Fruit fly (Drosophila melanogaster) whole organism: ENCODE data around the gene CG17375.

Experiments
- CG8478 ChIP-seq: fragments of >200 bp; optimal IDR thresholded peaks from 2 replicates; lab custom pipeline; 2018; ENCODE audit warnings: inconsistent platforms
- Dll ChIP-seq: fragments of >200 bp; optimal IDR thresholded peaks from 2 replicates; lab custom pipeline; 2017
- EcR ChIP-seq, 2 experiments: fragments of >200 bp; optimal IDR thresholded peaks; 2 replicates each; lab custom pipeline; 2017; ENCODE audit warnings: missing biosample characterization in 2 of 2, missing genetic modification characterization in 2 of 2, missing genetic modification reagents in 2 of 2
- pan ChIP-seq: fragments of >200 bp; optimal IDR thresholded peaks from 2 replicates; lab custom pipeline; 2017
- psq ChIP-seq: fragments of >200 bp; optimal IDR thresholded peaks from 2 replicates; lab custom pipeline; 2017
- usp ChIP-seq: fragments of >200 bp; optimal IDR thresholded peaks from 2 replicates; lab custom pipeline; 2017; ENCODE audit warnings: missing biosample characterization, missing genetic modification characterization, mixed read lengths

The CG17375 gene

DNA sequence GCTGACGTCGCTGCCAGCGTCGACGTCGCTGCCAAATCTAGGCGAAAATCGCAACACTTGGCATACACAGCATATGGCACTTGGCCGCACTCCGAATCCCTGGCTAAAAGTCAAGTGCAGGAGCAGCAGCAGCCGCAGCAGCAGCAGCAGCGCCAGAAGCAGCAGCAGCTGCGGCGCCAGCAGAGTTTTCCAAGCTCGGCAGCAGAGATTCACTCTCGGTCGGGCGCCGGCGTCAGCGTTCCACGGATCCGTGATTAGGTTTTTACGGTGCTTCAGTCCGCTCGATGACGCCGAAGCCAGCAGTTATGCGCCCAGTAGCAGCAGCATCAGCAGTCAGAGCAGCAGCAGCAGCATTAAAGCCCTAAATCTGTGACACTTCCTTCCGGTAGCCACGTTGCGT is 16.5 kb upstream of the CG17375 start:
- TF ChIP-seq psq, result no peak
- no peak for TF ChIP-seq usp (GFP tag; lab: Kevin White, UChicago)
- TF ChIP-seq EcR (GFP tag; optimal IDR thresholded peaks at IDR 0.05; lab: Kevin White, UChicago), result no peak
- TF ChIP-seq Dll (lab: Kevin White, UChicago), result no peak
- no peak for TF ChIP-seq CG8478 (lab: Kevin White, UChicago)
- TF ChIP-seq pan (lab: Kevin White, UChicago), result no peak

DNA sequence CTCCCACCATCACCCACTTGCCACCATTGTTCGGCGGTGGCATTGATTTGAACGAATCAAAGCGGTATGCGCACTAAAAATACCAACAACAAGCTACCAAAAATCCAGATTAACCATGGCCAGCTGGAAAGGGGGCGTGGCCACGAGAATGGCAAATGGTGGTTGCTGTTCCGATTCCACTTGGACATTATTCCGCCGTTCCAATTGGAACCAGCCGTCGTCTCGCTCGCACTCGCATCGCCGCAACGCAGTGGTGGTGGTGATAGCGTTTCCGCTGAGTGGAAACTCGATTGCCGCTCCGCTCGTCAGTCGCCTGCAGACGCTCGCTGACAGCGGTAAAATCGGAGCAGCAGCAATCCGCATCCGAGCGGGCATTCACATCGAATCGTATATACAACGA is 16.0 kb upstream of the CG17375 start, which contains the start of gene sens-2:
Gene sens-2 (plus strand): TSS at position 304 of the 400 bp plus-strand sequence.
- no peak for TF ChIP-seq pan (lab: Kevin White, UChicago)
- no peak for TF ChIP-seq Dll (lab: Kevin White, UChicago)
- TF ChIP-seq EcR (GFP tag; optimal IDR thresholded peaks at IDR 0.05; lab: Kevin White, UChicago), result no peak
- no peak for TF ChIP-seq usp (GFP tag; lab: Kevin White, UChicago)
- TF ChIP-seq psq, result no peak
- no peak for TF ChIP-seq CG8478 (lab: Kevin White, UChicago)

dm6 chr2L:6819230-6820049 is 13.8 kb upstream of the CG17375 start:
- TF ChIP-seq CG8478 (lab: Kevin White, UChicago) (no peak), usp (GFP tag; lab: Kevin White, UChicago) (no peak), EcR (GFP tag; optimal IDR thresholded peaks at IDR 0.05; lab: Kevin White, UChicago) (no peak), psq (no peak), pan (lab: Kevin White, UChicago) (no peak), Dll (lab: Kevin White, UChicago) (no peak)

DNA sequence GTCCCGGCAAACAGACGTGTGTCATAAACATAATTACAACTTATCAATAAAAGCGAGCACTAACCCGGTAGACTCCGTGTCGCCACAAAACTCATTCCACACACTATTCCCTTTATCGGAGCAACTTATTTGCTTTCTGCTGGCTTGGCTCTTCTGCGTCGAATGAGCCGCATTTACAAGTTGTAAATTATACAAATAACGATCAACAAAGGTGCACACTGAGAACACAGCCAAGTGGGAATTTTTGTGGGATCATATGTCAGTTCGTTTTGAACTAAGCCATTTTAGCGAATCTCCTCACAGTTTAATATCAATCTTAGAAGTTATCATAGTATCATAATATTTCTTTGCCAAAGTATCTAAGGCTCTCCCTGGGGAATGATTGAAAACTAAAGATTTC is 12.8 kb upstream of the CG17375 start:
- TF ChIP-seq usp (GFP tag; lab: Kevin White, UChicago) (no peak), Dll (lab: Kevin White, UChicago) (no peak), pan (lab: Kevin White, UChicago) (no peak), CG8478 (lab: Kevin White, UChicago) (no peak), EcR (GFP tag; optimal IDR thresholded peaks at IDR 0.05; lab: Kevin White, UChicago) (no peak), psq (no peak)

DNA sequence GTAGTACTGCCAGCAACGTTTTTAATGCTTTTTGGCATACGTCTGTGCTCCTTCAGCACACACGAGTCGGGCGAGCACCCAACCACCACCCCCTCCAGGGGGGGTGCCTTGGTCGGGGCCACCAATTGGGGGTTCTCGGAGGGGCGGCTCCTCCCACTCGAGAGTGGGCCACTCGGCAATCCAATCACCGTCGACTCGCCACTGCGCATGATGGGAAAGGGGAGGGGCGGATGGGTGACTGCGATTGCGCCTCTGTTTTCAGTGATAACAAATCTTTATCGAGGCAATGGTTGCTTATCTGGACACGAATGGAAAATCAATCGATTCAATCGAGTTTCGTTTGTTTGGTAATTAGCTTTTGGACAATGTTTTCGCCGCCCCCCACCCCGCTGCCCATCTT is 11.9 kb upstream of the CG17375 start:
- no peak for TF ChIP-seq psq
- TF ChIP-seq EcR (GFP tag; optimal IDR thresholded peaks at IDR 0.05; lab: Kevin White, UChicago), result no peak
- no peak for TF ChIP-seq Dll (lab: Kevin White, UChicago)
- no peak for TF ChIP-seq usp (GFP tag; lab: Kevin White, UChicago)
- TF ChIP-seq pan (lab: Kevin White, UChicago), result no peak
- no peak for TF ChIP-seq CG8478 (lab: Kevin White, UChicago)

DNA sequence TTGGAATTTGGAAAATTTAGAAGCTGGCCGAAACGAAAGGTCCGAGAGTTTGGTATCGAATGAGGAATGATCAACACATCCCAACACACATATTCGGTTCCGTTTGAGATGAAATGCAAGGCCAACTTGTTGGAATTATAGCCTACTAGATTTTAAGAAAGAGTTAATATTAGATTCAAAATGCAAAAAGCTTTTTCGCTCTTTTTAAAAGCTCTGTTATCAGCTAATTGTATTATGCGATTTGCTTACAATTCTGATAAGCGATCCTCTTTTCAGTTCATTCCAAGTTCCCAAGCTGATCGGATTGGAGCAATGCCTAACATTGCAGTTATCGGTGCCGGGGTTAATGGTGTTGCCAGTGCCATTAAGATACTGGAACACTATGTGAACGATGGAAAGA is 2.9 kb downstream of the CG17375 start, which contains the start of the genes CG17377 and Daao2:
Gene CG17377 (minus strand): TSS at position 101 of the 400 bp plus-strand sequence.
Gene Daao2 (plus strand): TSS at position 272 of the 400 bp plus-strand sequence.
- TF ChIP-seq CG8478 (lab: Kevin White, UChicago), result no peak
- TF ChIP-seq EcR (GFP tag; optimal IDR thresholded peaks at IDR 0.05; lab: Kevin White, UChicago), result no peak
- TF ChIP-seq psq, result no peak
- TF ChIP-seq Dll (lab: Kevin White, UChicago), result no peak
- no peak for TF ChIP-seq pan (lab: Kevin White, UChicago)
- TF ChIP-seq usp (GFP tag; lab: Kevin White, UChicago), result no peak

DNA sequence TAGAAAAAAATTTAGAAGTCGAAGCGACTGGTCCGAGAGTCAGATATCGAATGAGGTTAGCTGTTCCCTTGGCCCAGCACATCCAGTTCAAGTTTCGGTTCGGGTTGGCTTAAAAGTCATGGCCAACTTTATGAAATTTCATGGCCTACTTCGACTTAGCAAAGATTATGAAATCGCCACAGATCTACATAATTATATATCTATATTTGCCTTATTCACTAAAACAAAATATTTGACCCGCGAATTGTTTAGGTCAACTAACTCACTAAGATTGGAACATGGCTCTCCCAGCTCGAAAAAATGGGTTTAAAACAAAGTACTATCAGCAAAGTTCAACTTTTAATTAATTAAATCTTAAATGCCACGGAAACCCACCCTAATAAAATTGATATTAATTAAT is 4.8 kb downstream of the CG17375 start, which contains the start of gene CG17376:
Gene CG17376 (minus strand): TSS at position 101 of the 400 bp plus-strand sequence.
- TF ChIP-seq psq, result no peak
- no peak for TF ChIP-seq pan (lab: Kevin White, UChicago)
- TF ChIP-seq EcR (GFP tag; optimal IDR thresholded peaks at IDR 0.05; lab: Kevin White, UChicago), result no peak
- no peak for TF ChIP-seq Dll (lab: Kevin White, UChicago)

dm6 chr2L:6799551-6799950 is 6.0 kb downstream of the CG17375 start:
- TF ChIP-seq Dll (lab: Kevin White, UChicago), result no peak
- no peak for TF ChIP-seq CG8478 (lab: Kevin White, UChicago)
- TF ChIP-seq EcR (GFP tag; optimal IDR thresholded peaks at IDR 0.05; lab: Kevin White, UChicago), result no peak
- TF ChIP-seq usp (GFP tag; lab: Kevin White, UChicago), result no peak
- TF ChIP-seq pan (lab: Kevin White, UChicago), result no peak
- TF ChIP-seq psq, result no peak

DNA sequence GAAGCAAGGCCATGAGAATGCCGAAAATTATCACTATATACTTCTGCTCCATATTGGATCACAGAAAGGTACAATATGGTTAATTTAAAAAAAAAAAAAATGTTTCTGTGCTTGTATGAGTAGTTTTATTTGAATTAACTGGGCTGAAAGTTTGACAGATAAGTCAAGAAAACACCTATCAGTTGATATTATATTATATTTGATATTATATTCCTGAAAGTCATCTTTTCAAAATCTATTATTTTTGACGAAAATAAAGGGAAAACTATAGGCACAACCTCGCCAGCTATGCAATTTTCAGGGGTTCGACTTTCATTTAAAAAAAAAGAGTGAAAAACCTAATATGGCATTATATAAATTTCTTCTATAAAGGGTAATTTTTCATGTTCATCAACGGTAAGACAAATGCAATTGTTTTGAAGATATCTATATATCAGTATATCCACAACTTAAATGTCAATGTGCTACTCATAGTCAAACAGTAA is 6.8 kb downstream of the CG17375 start, which contains the start of the genes nrv2 and CG43610:
Gene nrv2 (minus strand): TSS at position 101 of the 485 bp plus-strand sequence.
Gene CG43610 (plus strand): TSS at position 435 of the 485 bp plus-strand sequence.
- no peak for TF ChIP-seq pan (lab: Kevin White, UChicago)
- TF ChIP-seq psq, result no peak
- no peak for TF ChIP-seq Dll (lab: Kevin White, UChicago)
- TF ChIP-seq CG8478 (lab: Kevin White, UChicago), result no peak
- TF ChIP-seq usp (GFP tag; lab: Kevin White, UChicago), result no peak
- TF ChIP-seq EcR (GFP tag; optimal IDR thresholded peaks at IDR 0.05; lab: Kevin White, UChicago), result no peak

- TF ChIP-seq EcR (GFP tag; optimal IDR thresholded peaks at IDR 0.05; lab: Kevin White, UChicago) (no peak), psq (no peak), CG8478 (lab: Kevin White, UChicago) (no peak), pan (lab: Kevin White, UChicago) (no peak), Dll (lab: Kevin White, UChicago) (no peak), usp (GFP tag; lab: Kevin White, UChicago) (no peak)
Observed at dm6 chr2L:6797408-6797807, 8.2 kb downstream of the CG17375 start.

- TF ChIP-seq EcR (GFP tag; optimal IDR thresholded peaks at IDR 0.05; lab: Kevin White, UChicago), result no peak
- TF ChIP-seq CG8478 (lab: Kevin White, UChicago), result no peak
- TF ChIP-seq psq, result no peak
- no peak for TF ChIP-seq usp (GFP tag; lab: Kevin White, UChicago)
- no peak for TF ChIP-seq pan (lab: Kevin White, UChicago)
- TF ChIP-seq Dll (lab: Kevin White, UChicago), result no peak
Observed at dm6 chr2L:6794956-6795522, 10.6 kb downstream of the CG17375 start.
